Worm (Caenorhabditis elegans): ENCODE data around the gene D2096.9.
A peak's percentile ranks its signal among the peaks of the same experiment; 100 is the strongest.
"Not testable (repeated sequence)": the region's sequence is repeated elsewhere in the genome, so short reads cannot be mapped to it uniquely, and the experiment has no call there.

The D2096.9 gene

ce11 chrIV:8389139-8389538 is 6.5 kb upstream of the D2096.9 start, which contains the start of gene D2096.10:
TSS of gene D2096.10 (minus strand) at chrIV:8389239.
- not testable (repeated sequence) for TF ChIP-seq elt-3, sptf-1, hlh-1 (tag; optimal IDR thresholded peaks at IDR 0.05)

- TF ChIP-seq nhr-76 (tag; optimal IDR thresholded peaks at IDR 0.05) (no peak), ces-1 (GFP tag; optimal IDR thresholded peaks at IDR 0.05) (peak; percentile 78)
These were observed 3.1 kb upstream of the D2096.9 start for ce11 chrIV:8385662-8386061.

ce11 chrIV:8384737-8385136 is 2.1 kb upstream of the D2096.9 start:
- no peak for TF ChIP-seq blmp-1 (tag; optimal IDR thresholded peaks at IDR 0.05)
- no peak for TF ChIP-seq ces-1 (GFP tag; optimal IDR thresholded peaks at IDR 0.05)
- no peak for TF ChIP-seq mep-1 (tag; optimal IDR thresholded peaks at IDR 0.05)
- TF ChIP-seq nhr-2 (tag; optimal IDR thresholded peaks at IDR 0.05), result no peak
- no peak for TF ChIP-seq hlh-1 (tag; optimal IDR thresholded peaks at IDR 0.05)
- no peak for TF ChIP-seq nhr-76 (tag; optimal IDR thresholded peaks at IDR 0.05)
- no peak for TF ChIP-seq snpc-4 (tag; optimal IDR thresholded peaks at IDR 0.05)
- TF ChIP-seq lin-13 (tag; optimal IDR thresholded peaks at IDR 0.05), result no peak
- TF ChIP-seq sem-2 (GFP tag; optimal IDR thresholded peaks at IDR 0.05), result no peak
- TF ChIP-seq elt-3 (tag; optimal IDR thresholded peaks at IDR 0.05), result no peak
- TF ChIP-seq flh-1 (GFP tag; optimal IDR thresholded peaks at IDR 0.05), result no peak

ce11 chrIV:8380266-8380850 is 2.2 kb downstream of the D2096.9 start:
- TF ChIP-seq ceh-83 (GFP tag; optimal IDR thresholded peaks at IDR 0.05) (no peak), cnd-1 (tag; optimal IDR thresholded peaks at IDR 0.05) (no peak), snpc-4 (tag; optimal IDR thresholded peaks at IDR 0.05) (no peak), M03D4.4 (tag; optimal IDR thresholded peaks at IDR 0.05) (no peak), mep-1 (tag; optimal IDR thresholded peaks at IDR 0.05) (no peak), ham-2 (GFP tag; optimal IDR thresholded peaks at IDR 0.05) (no peak), unc-39 (tag; optimal IDR thresholded peaks at IDR 0.05) (no peak), sem-2 (GFP tag; optimal IDR thresholded peaks at IDR 0.05) (no peak), elt-1 (tag; optimal IDR thresholded peaks at IDR 0.05; ENCODE audit: borderline replicate concordance, insufficient read depth) (no peak), mab-5 (tag; optimal IDR thresholded peaks at IDR 0.05) (no peak), nhr-76 (tag; optimal IDR thresholded peaks at IDR 0.05) (no peak), ceh-43 (GFP tag; optimal IDR thresholded peaks at IDR 0.05) (no peak)

ce11 chrIV:8379683-8380082 is 2.9 kb downstream of the D2096.9 start, which contains the start of gene praf-3:
TSS of gene praf-3 (plus strand) at chrIV:8379983.
- TF ChIP-seq mep-1 (tag; optimal IDR thresholded peaks at IDR 0.05) (no peak), ham-2 (GFP tag; optimal IDR thresholded peaks at IDR 0.05) (no peak), nhr-237 (tag; optimal IDR thresholded peaks at IDR 0.05) (no peak), sem-2 (GFP tag; optimal IDR thresholded peaks at IDR 0.05) (no peak), mab-5 (tag; optimal IDR thresholded peaks at IDR 0.05) (no peak), unc-120 (tag; optimal IDR thresholded peaks at IDR 0.05; ENCODE audit: poor library complexity, severe bottlenecking) (no peak), flh-1 (GFP tag; optimal IDR thresholded peaks at IDR 0.05) (no peak), ceh-83 (GFP tag; optimal IDR thresholded peaks at IDR 0.05) (no peak), hlh-1 (tag; optimal IDR thresholded peaks at IDR 0.05) (no peak), cnd-1 (tag; optimal IDR thresholded peaks at IDR 0.05) (no peak), nhr-76 (tag; optimal IDR thresholded peaks at IDR 0.05) (no peak), ztf-11 (tag; optimal IDR thresholded peaks at IDR 0.05) (no peak), ceh-43 (GFP tag; optimal IDR thresholded peaks at IDR 0.05) (no peak)

- TF ChIP-seq cnd-1 (tag; optimal IDR thresholded peaks at IDR 0.05) (no peak), mls-2 (tag; optimal IDR thresholded peaks at IDR 0.05) (no peak), sem-2 (GFP tag; optimal IDR thresholded peaks at IDR 0.05) (no peak), nhr-12 (tag; optimal IDR thresholded peaks at IDR 0.05) (no peak), lin-13 (tag; optimal IDR thresholded peaks at IDR 0.05) (peak; percentile 61), drap-1 (GFP tag; optimal IDR thresholded peaks at IDR 0.05) (no peak), blmp-1 (tag; optimal IDR thresholded peaks at IDR 0.05) (no peak), hlh-1 (tag; optimal IDR thresholded peaks at IDR 0.05) (no peak), tbx-8 (GFP tag; optimal IDR thresholded peaks at IDR 0.05) (no peak), ceh-43 (GFP tag; optimal IDR thresholded peaks at IDR 0.05) (no peak), sptf-1 (tag; optimal IDR thresholded peaks at IDR 0.05) (no peak), bed-3 (GFP tag; optimal IDR thresholded peaks at IDR 0.05) (no peak), nhr-2 (tag; optimal IDR thresholded peaks at IDR 0.05) (no peak), nhr-76 (tag; optimal IDR thresholded peaks at IDR 0.05) (no peak), unc-120 (tag; optimal IDR thresholded peaks at IDR 0.05; ENCODE audit: poor library complexity, severe bottlenecking) (no peak), lin-32 (GFP tag; optimal IDR thresholded peaks at IDR 0.05) (no peak), snpc-4 (tag; optimal IDR thresholded peaks at IDR 0.05) (no peak), ces-1 (GFP tag; optimal IDR thresholded peaks at IDR 0.05) (peak; percentile 42), elt-3 (tag; optimal IDR thresholded peaks at IDR 0.05) (no peak), mep-1 (tag; optimal IDR thresholded peaks at IDR 0.05) (peak; percentile 69), ceh-39 (tag; optimal IDR thresholded peaks at IDR 0.05) (peak; percentile 56), unc-39 (tag; optimal IDR thresholded peaks at IDR 0.05) (no peak), lsy-2 (tag; optimal IDR thresholded peaks at IDR 0.05) (peak; percentile 74), ham-2 (GFP tag; optimal IDR thresholded peaks at IDR 0.05) (no peak), pha-4 (tag; optimal IDR thresholded peaks at IDR 0.05) (peak; percentile 60), nhr-237 (tag; optimal IDR thresholded peaks at IDR 0.05) (peak; percentile 31), flh-1 (GFP tag; optimal IDR thresholded peaks at IDR 0.05) (no peak)
These were observed 3.3 kb downstream of the D2096.9 start, which contains the start of gene nap-1 for ce11 chrIV:8379278-8379677. TSS of gene nap-1 (minus strand) at chrIV:8379319.

All from whole organism, mixed stage, embryonic.